Fruit fly (Drosophila melanogaster) whole organism, wandering third instar larva: ENCODE data around the gene unc80.

ENCODE experiments used
- Abd-B ChIP-seq: fragments of >200 bp; optimal IDR thresholded peaks from 2 replicates; lab custom pipeline; 2017; ENCODE audit warnings: missing biosample characterization, missing genetic modification characterization
- CG32264 ChIP-seq: fragments of 200-800 bp; sonication (Bioruptor generic); optimal IDR thresholded peaks from 2 replicates; lab custom pipeline; 2016; ENCODE audit warnings: missing biosample characterization, missing genetic modification characterization
- CG9705 ChIP-seq: fragments of 200-800 bp; sonication (Bioruptor generic); optimal IDR thresholded peaks from 2 replicates; lab custom pipeline; 2018; ENCODE audit warnings: missing biosample characterization, mild to moderate bottlenecking, missing genetic modification characterization
- CrebA ChIP-seq: fragments of 200-800 bp; sonication (Bioruptor generic); optimal IDR thresholded peaks from 2 replicates; lab custom pipeline; 2016; ENCODE audit warnings: missing biosample characterization, mild to moderate bottlenecking, missing genetic modification characterization, borderline replicate concordance
- Dfd ChIP-seq: fragments of >200 bp; optimal IDR thresholded peaks from 2 replicates; lab custom pipeline; 2017; ENCODE audit warnings: missing biosample characterization, missing genetic modification characterization
- Dif ChIP-seq: fragments of 200-275, 200-300 bp; sonication (Bioruptor generic); optimal IDR thresholded peaks from 2 replicates; lab custom pipeline; 2018; ENCODE audit warnings: missing biosample characterization, missing genetic modification characterization; ENCODE audit not compliant: partially characterized antibody
- GATAd ChIP-seq: sonication (Bioruptor generic); optimal IDR thresholded peaks from 2 replicates; lab custom pipeline; 2016; ENCODE audit warnings: missing biosample characterization, missing genetic modification characterization
- HLH106 ChIP-seq: fragments of 200-800 bp; optimal IDR thresholded peaks from 3 replicates; lab custom pipeline; 2019; ENCODE audit warnings: missing biosample characterization, mild to moderate bottlenecking, missing genetic modification characterization, moderate library complexity
- Hnf4 ChIP-seq: fragments of 200-800 bp; sonication (Bioruptor generic); optimal IDR thresholded peaks from 2 replicates; lab custom pipeline; 2016; ENCODE audit warnings: missing biosample characterization, mild to moderate bottlenecking, missing genetic modification characterization
- Hr78 ChIP-seq: fragments of >200 bp; optimal IDR thresholded peaks from 2 replicates; lab custom pipeline; 2017; ENCODE audit warnings: missing biosample characterization, missing genetic modification characterization
- Hr83 ChIP-seq: fragments of 200-300 bp; sonication (Bioruptor generic); optimal IDR thresholded peaks from 2 replicates; lab custom pipeline; 2016; ENCODE audit warnings: missing biosample characterization, mild to moderate bottlenecking, missing genetic modification characterization, moderate library complexity; ENCODE audit not compliant: poor library complexity, severe bottlenecking
- Jra ChIP-seq: sonication (Bioruptor generic); optimal IDR thresholded peaks from 2 replicates; lab custom pipeline; 2016; ENCODE audit warnings: missing biosample characterization, missing genetic modification characterization
- Mio ChIP-seq: sonication (Bioruptor generic); optimal IDR thresholded peaks from 2 replicates; lab custom pipeline; 2016; ENCODE audit warnings: missing biosample characterization, missing genetic modification characterization
- Myc ChIP-seq: fragments of >200 bp; optimal IDR thresholded peaks from 2 replicates; lab custom pipeline; 2017
- N ChIP-seq: fragments of >200 bp; optimal IDR thresholded peaks from 2 replicates; lab custom pipeline; 2018; ENCODE audit warnings: missing biosample characterization, missing external identifiers, missing genetic modification characterization
- OdsH ChIP-seq: fragments of 200-800 bp; sonication (Bioruptor generic); optimal IDR thresholded peaks from 2 replicates; lab custom pipeline; 2016; ENCODE audit warnings: missing biosample characterization, mild to moderate bottlenecking, missing genetic modification characterization
- Rel ChIP-seq, 2 experiments: fragments of 200-800 bp; sonication (Bioruptor generic) in 1 of 2; optimal IDR thresholded peaks; 2 replicates in 1 of 2; 3 replicates in 1 of 2; lab custom pipeline; 2016 to 2019; ENCODE audit warnings: mild to moderate bottlenecking in 2 of 2, missing biosample characterization in 2 of 2, missing genetic modification characterization in 2 of 2, moderate library complexity in 1 of 2
- Sp1 ChIP-seq: fragments of 200-800 bp; sonication (Bioruptor generic); optimal IDR thresholded peaks from 3 replicates; lab custom pipeline; 2019; ENCODE audit warnings: missing biosample characterization, mild to moderate bottlenecking, missing genetic modification characterization, moderate library complexity
- Vsx2 ChIP-seq: fragments of 200-300, 225-300 bp; sonication (Bioruptor generic); optimal IDR thresholded peaks from 2 replicates; lab custom pipeline; 2018; ENCODE audit warnings: missing biosample characterization, missing genetic modification characterization; ENCODE audit not compliant: partially characterized antibody
- br ChIP-seq: fragments of 200-800 bp; sonication (Bioruptor generic); optimal IDR thresholded peaks from 2 replicates; lab custom pipeline; 2016; ENCODE audit warnings: missing biosample characterization, missing genetic modification characterization
- brk ChIP-seq: fragments of 200-800 bp; sonication (Bioruptor generic); optimal IDR thresholded peaks from 2 replicates; lab custom pipeline; 2016; ENCODE audit warnings: missing biosample characterization, mild to moderate bottlenecking, missing genetic modification characterization
- dl ChIP-seq, 2 experiments: fragments of 175-275, 200-275 bp in 1 of 2; fragments of 200-275 bp in 1 of 2; sonication (Bioruptor generic); optimal IDR thresholded peaks; lab custom pipeline; 2018; ENCODE audit warnings: mild to moderate bottlenecking in 2 of 2, missing biosample characterization in 2 of 2, missing genetic modification characterization in 2 of 2, moderate library complexity in 2 of 2; ENCODE audit not compliant: partially characterized antibody in 2 of 2, insufficient read depth in 1 of 2
- dmrt93B ChIP-seq: fragments of 200-800 bp; sonication (Bioruptor generic); optimal IDR thresholded peaks from 2 replicates; lab custom pipeline; 2018; ENCODE audit warnings: missing biosample characterization, mild to moderate bottlenecking, missing genetic modification characterization
- dsf ChIP-seq: sonication (Bioruptor generic); optimal IDR thresholded peaks from 2 replicates; lab custom pipeline; 2016; ENCODE audit warnings: missing biosample characterization, missing genetic modification characterization, borderline replicate concordance
- ey ChIP-seq: fragments of 200-800 bp; sonication (Bioruptor generic); optimal IDR thresholded peaks from 2 replicates; lab custom pipeline; 2016; ENCODE audit warnings: missing biosample characterization, missing genetic modification characterization
- foxo ChIP-seq, 2 experiments: fragments of 200-800 bp; sonication (Bioruptor generic); optimal IDR thresholded peaks; 2 replicates in 1 of 2; 3 replicates in 1 of 2; lab custom pipeline; 2016 to 2017; ENCODE audit warnings: missing biosample characterization in 2 of 2, missing genetic modification characterization in 2 of 2
- fru ChIP-seq: fragments of 200-800 bp; sonication (Bioruptor generic); optimal IDR thresholded peaks from 3 replicates; lab custom pipeline; 2016; ENCODE audit warnings: missing biosample characterization, mild to moderate bottlenecking, missing genetic modification characterization
- h ChIP-seq: fragments of 200-800 bp; sonication (Bioruptor generic); optimal IDR thresholded peaks from 3 replicates; lab custom pipeline; 2016; ENCODE audit warnings: missing biosample characterization, mild to moderate bottlenecking, missing genetic modification characterization
- jim ChIP-seq: fragments of 175-275, 200-325 bp; sonication (Bioruptor generic); optimal IDR thresholded peaks from 2 replicates; lab custom pipeline; 2016; ENCODE audit warnings: missing biosample characterization, mild to moderate bottlenecking, missing genetic modification characterization
- lola ChIP-seq: fragments of >200 bp; optimal IDR thresholded peaks from 2 replicates; lab custom pipeline; 2017; ENCODE audit warnings: missing biosample characterization, missing genetic modification characterization
- pan ChIP-seq: fragments of >200 bp; optimal IDR thresholded peaks from 2 replicates; lab custom pipeline; 2017
- psq ChIP-seq: fragments of 200-800 bp; sonication (Bioruptor generic); optimal IDR thresholded peaks from 3 replicates; lab custom pipeline; 2017; ENCODE audit warnings: missing biosample characterization, mild to moderate bottlenecking, missing genetic modification characterization, moderate library complexity
- rgr ChIP-seq: fragments of 200-800 bp; sonication (Bioruptor generic); optimal IDR thresholded peaks from 3 replicates; lab custom pipeline; 2016; ENCODE audit warnings: missing biosample characterization, mild to moderate bottlenecking, missing genetic modification characterization
- sage ChIP-seq: fragments of 200-800 bp; sonication (Bioruptor generic); optimal IDR thresholded peaks from 2 replicates; lab custom pipeline; 2016; ENCODE audit warnings: missing biosample characterization, mild to moderate bottlenecking, missing genetic modification characterization
- sv ChIP-seq: fragments of 200-800 bp; sonication (Bioruptor generic); optimal IDR thresholded peaks from 3 replicates; lab custom pipeline; 2016; ENCODE audit warnings: missing biosample characterization, missing genetic modification characterization
- tai ChIP-seq: sonication (Bioruptor generic); optimal IDR thresholded peaks from 2 replicates; lab custom pipeline; 2016; ENCODE audit warnings: missing biosample characterization, missing genetic modification characterization
- usp ChIP-seq: fragments of >200 bp; optimal IDR thresholded peaks from 2 replicates; lab custom pipeline; 2017; ENCODE audit warnings: missing biosample characterization, missing genetic modification characterization
- woc ChIP-seq: sonication (Bioruptor generic); optimal IDR thresholded peaks from 2 replicates; lab custom pipeline; 2016; ENCODE audit warnings: missing biosample characterization, mild to moderate bottlenecking, missing genetic modification characterization

The unc80 gene

dm6 chr3R:27625911-27626310 lies 36.3 kb upstream of the unc80 start, which contains the start of gene CG5612:
CG5612 (minus strand) TSS chr3R:27626011.
- TF ChIP-seq dl (GFP tag; optimal IDR thresholded peaks at IDR 0.05; lab: Kevin White, UChicago; ENCODE audit: insufficient read depth in 1 of 2, partially characterized antibody in 2 of 2) = no peak
- no peak for TF ChIP-seq GATAd
- TF ChIP-seq brk (GFP tag; lab: Kevin White, UChicago) = no peak
- no peak for TF ChIP-seq Mio (GFP tag; lab: Kevin White, UChicago)
- TF ChIP-seq Dif (GFP tag; lab: Kevin White, UChicago) = no peak
- no peak for TF ChIP-seq sv (GFP tag; lab: Kevin White, UChicago)
- TF ChIP-seq tai (GFP tag; lab: Kevin White, UChicago) = no peak
- no peak for TF ChIP-seq woc (GFP tag; lab: Kevin White, UChicago)
- TF ChIP-seq HLH106 (tag; lab: Kevin White, UChicago) = no peak
- TF ChIP-seq OdsH = no peak
- TF ChIP-seq N (GFP tag; lab: Kevin White, UChicago) = no peak
- TF ChIP-seq h = no peak
- no peak for TF ChIP-seq psq
- TF ChIP-seq CG32264 (GFP tag; lab: Kevin White, UChicago) = no peak
- TF ChIP-seq dmrt93B = no peak
- no peak for TF ChIP-seq jim (GFP tag; lab: Kevin White, UChicago)
- no peak for TF ChIP-seq dsf (GFP tag; lab: Kevin White, UChicago)
- TF ChIP-seq CG9705 (GFP tag; lab: Kevin White, UChicago) = no peak
- no peak for TF ChIP-seq Jra
- TF ChIP-seq rgr (GFP tag; lab: Kevin White, UChicago) = no peak

- peak; percentile 99 for TF ChIP-seq fru (GFP tag; lab: Kevin White, UChicago)
- TF ChIP-seq dmrt93B = peak; percentile 100
- peak; percentile 98 for TF ChIP-seq Jra
- TF ChIP-seq Vsx2 (GFP tag; lab: Kevin White, UChicago) = no peak
- TF ChIP-seq woc (GFP tag; lab: Kevin White, UChicago) = peak; percentile 97
- peak; percentile 100 for TF ChIP-seq sv (GFP tag; lab: Kevin White, UChicago)
- TF ChIP-seq usp (GFP tag; lab: Kevin White, UChicago) = no peak
- peak; percentile 99 for TF ChIP-seq Hnf4 (GFP tag; lab: Kevin White, UChicago)
- peak; percentile 100 for TF ChIP-seq rgr (GFP tag; lab: Kevin White, UChicago)
- TF ChIP-seq jim (GFP tag; lab: Kevin White, UChicago) = peak; percentile 94
- peak; percentile 97 for TF ChIP-seq Dfd (GFP tag; lab: Kevin White, UChicago)
- peak; percentile 93 for TF ChIP-seq Mio (GFP tag; lab: Kevin White, UChicago)
- TF ChIP-seq Myc (lab: Kevin White, UChicago) = peak; percentile 96
- peak; percentile 99 for TF ChIP-seq ey
- TF ChIP-seq CG32264 (GFP tag; lab: Kevin White, UChicago) = peak; percentile 95
- no peak for TF ChIP-seq dl (GFP tag; optimal IDR thresholded peaks at IDR 0.05; lab: Kevin White, UChicago; ENCODE audit: insufficient read depth in 1 of 2, partially characterized antibody in 2 of 2)
- TF ChIP-seq brk (GFP tag; lab: Kevin White, UChicago) = peak; percentile 99
- peak; percentile 98 for TF ChIP-seq dsf (GFP tag; lab: Kevin White, UChicago)
- peak; percentile 92 for TF ChIP-seq Rel (GFP tag; optimal IDR thresholded peaks at IDR 0.05; lab: Kevin White, UChicago)
- TF ChIP-seq Rel (tag; optimal IDR thresholded peaks at IDR 0.05; lab: Kevin White, UChicago) = peak; percentile 93
- peak; percentile 95 for TF ChIP-seq CrebA (GFP tag; lab: Kevin White, UChicago)
- TF ChIP-seq lola (GFP tag; lab: Kevin White, UChicago) = no peak
- peak; percentile 100 for TF ChIP-seq h
- peak; percentile 99 for TF ChIP-seq Sp1 (GFP tag; lab: Kevin White, UChicago)
- peak; percentile 100 for TF ChIP-seq HLH106 (tag; lab: Kevin White, UChicago)
- no peak for TF ChIP-seq Abd-B (GFP tag; lab: Kevin White, UChicago)
- peak; percentile 65 to 100 for TF ChIP-seq foxo (GFP tag; optimal IDR thresholded peaks at IDR 0.05; lab: Kevin White, UChicago)
- TF ChIP-seq N (GFP tag; lab: Kevin White, UChicago) = no peak
- peak; percentile 98 for TF ChIP-seq tai (GFP tag; lab: Kevin White, UChicago)
- TF ChIP-seq Hr83 (GFP tag; lab: Kevin White, UChicago) = peak; percentile 97
- TF ChIP-seq GATAd = peak; percentile 98
- peak; percentile 99 for TF ChIP-seq CG9705 (GFP tag; lab: Kevin White, UChicago)
- TF ChIP-seq br (GFP tag; lab: Kevin White, UChicago) = peak; percentile 99
- TF ChIP-seq sage (GFP tag; lab: Kevin White, UChicago) = peak; percentile 98
- no peak for TF ChIP-seq pan (lab: Kevin White, UChicago)
- TF ChIP-seq Dif (GFP tag; lab: Kevin White, UChicago) = no peak
- TF ChIP-seq Hr78 (GFP tag; lab: Kevin White, UChicago) = no peak
- TF ChIP-seq psq = peak; percentile 99
- TF ChIP-seq OdsH = peak; percentile 100
These were observed 26.1 kb upstream of the unc80 start, which contains the start of the genes CG5611 and Mtl for dm6 chr3R:27636010-27636584. CG5611 (minus strand) TSS chr3R:27636060. Mtl (plus strand) TSS chr3R:27636412.
